Fruit fly (Drosophila melanogaster): Measurements from ENCODE around the gene Ir11a.

Gene Ir11a

dm6 chrX:12377655-12378054, at the start of gene Ir11a:
Gene Ir11a, minus strand, starts transcription at chrX:12377755.
- TF ChIP-seq usp (GFP tag; optimal IDR thresholded peaks at IDR 0.05) (no peak), pan (optimal IDR thresholded peaks at IDR 0.05) (no peak), psq (optimal IDR thresholded peaks at IDR 0.05) (no peak), Dll (optimal IDR thresholded peaks at IDR 0.05) (no peak), CG8478 (optimal IDR thresholded peaks at IDR 0.05) (no peak), EcR (GFP tag; optimal IDR thresholded peaks at IDR 0.05) (no peak)

dm6 chrX:12408377-12408911, 30.9 kb upstream of the Ir11a start, which contains the start of the genes CG32651 and CG2574:
Gene CG32651, minus strand, starts transcription at chrX:12408477.
Gene CG2574, plus strand, starts transcription at chrX:12408861.
- TF ChIP-seq usp (GFP tag; optimal IDR thresholded peaks at IDR 0.05), result no peak
- TF ChIP-seq EcR (GFP tag; optimal IDR thresholded peaks at IDR 0.05), result no peak
- no peak for TF ChIP-seq Dll (optimal IDR thresholded peaks at IDR 0.05)
- no peak for TF ChIP-seq psq (optimal IDR thresholded peaks at IDR 0.05)
- no peak for TF ChIP-seq pan (optimal IDR thresholded peaks at IDR 0.05)
- no peak for TF ChIP-seq CG8478 (optimal IDR thresholded peaks at IDR 0.05)

DNA sequence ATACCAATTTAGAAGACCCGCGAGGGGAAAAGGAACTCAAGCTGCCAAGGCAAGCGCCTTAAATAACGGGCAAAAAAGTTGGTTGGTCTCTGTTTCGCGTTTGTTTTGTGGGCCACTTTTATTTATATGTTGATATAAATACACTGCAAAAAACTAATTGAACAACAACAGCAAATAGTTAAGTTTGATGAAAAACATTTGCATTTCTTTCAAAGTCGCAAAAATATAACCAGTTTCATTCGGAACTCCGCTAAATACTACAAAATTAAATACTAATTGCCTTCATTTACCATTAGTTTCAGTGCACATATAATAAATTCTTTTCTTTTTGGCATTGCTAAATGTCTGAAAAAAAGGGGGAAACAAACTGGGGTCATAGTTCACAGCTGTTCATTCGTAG, 14.2 kb upstream of the Ir11a start:
- TF ChIP-seq EcR (GFP tag; optimal IDR thresholded peaks at IDR 0.05) (no peak), usp (GFP tag; optimal IDR thresholded peaks at IDR 0.05) (no peak), psq (optimal IDR thresholded peaks at IDR 0.05) (no peak), pan (optimal IDR thresholded peaks at IDR 0.05) (no peak), Dll (optimal IDR thresholded peaks at IDR 0.05) (no peak)

dm6 chrX:12389138-12389537, 11.6 kb upstream of the Ir11a start:
- TF ChIP-seq EcR (GFP tag; optimal IDR thresholded peaks at IDR 0.05), result no peak
- TF ChIP-seq pan (optimal IDR thresholded peaks at IDR 0.05), result no peak
- TF ChIP-seq CG8478 (optimal IDR thresholded peaks at IDR 0.05), result no peak
- TF ChIP-seq psq (optimal IDR thresholded peaks at IDR 0.05), result no peak
- TF ChIP-seq Dll (optimal IDR thresholded peaks at IDR 0.05), result no peak
- TF ChIP-seq usp (GFP tag; optimal IDR thresholded peaks at IDR 0.05), result no peak

DNA sequence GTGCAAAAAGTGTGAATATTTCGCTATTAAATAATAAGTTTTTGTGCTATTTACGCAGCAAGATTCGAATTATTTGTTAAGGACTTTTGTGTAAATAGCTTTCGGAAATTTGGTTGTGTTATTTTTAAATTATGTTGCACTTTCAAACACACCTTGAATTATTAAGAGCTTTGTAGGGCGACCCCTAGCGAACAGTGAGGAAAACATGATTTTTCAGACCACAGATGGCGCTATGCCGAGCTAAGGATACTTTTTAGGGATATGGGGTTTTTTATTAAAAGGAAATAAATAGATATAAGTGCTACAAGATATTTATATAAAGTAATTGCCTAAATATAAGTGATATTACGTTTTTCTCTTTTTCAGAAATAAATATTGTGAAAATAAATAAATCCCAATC, 8.7 kb upstream of the Ir11a start:
- TF ChIP-seq Dll (optimal IDR thresholded peaks at IDR 0.05) (no peak), CG8478 (optimal IDR thresholded peaks at IDR 0.05) (no peak), psq (optimal IDR thresholded peaks at IDR 0.05) (no peak), EcR (GFP tag; optimal IDR thresholded peaks at IDR 0.05) (no peak), usp (GFP tag; optimal IDR thresholded peaks at IDR 0.05) (no peak), pan (optimal IDR thresholded peaks at IDR 0.05) (no peak)

- no peak for TF ChIP-seq CG8478 (optimal IDR thresholded peaks at IDR 0.05)
- TF ChIP-seq psq (optimal IDR thresholded peaks at IDR 0.05), result no peak
- TF ChIP-seq Dll (optimal IDR thresholded peaks at IDR 0.05), result no peak
- no peak for TF ChIP-seq pan (optimal IDR thresholded peaks at IDR 0.05)
- TF ChIP-seq EcR (GFP tag; optimal IDR thresholded peaks at IDR 0.05), result no peak
- TF ChIP-seq usp (GFP tag; optimal IDR thresholded peaks at IDR 0.05), result no peak
Measured at dm6 chrX:12372818-12373217, 4.7 kb downstream of the Ir11a start, which contains the start of gene CG2577. Gene CG2577, plus strand, starts transcription at chrX:12373118.

DNA sequence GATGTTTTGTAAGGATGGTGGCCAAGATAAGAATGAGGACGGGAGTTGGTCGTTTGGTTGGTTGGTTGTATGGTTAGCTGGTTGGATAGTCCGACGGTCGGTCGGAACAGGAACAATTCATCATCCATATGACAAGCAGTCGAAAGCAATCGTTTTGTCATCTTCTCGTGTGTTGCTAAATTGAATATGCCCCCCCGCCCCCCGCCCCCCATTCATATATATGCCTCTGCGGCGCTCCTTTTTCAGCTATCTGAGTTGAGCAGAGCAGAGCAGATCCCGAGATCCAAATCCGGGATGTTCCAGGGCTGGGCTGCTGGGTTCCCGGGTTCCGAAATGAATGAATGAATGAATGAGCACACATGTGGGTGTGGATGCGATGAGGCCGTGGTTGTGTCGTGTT, 21.5 kb downstream of the Ir11a start:
- TF ChIP-seq EcR (GFP tag; optimal IDR thresholded peaks at IDR 0.05), result no peak
- no peak for TF ChIP-seq Dll (optimal IDR thresholded peaks at IDR 0.05)
- no peak for TF ChIP-seq usp (GFP tag; optimal IDR thresholded peaks at IDR 0.05)
- no peak for TF ChIP-seq CG8478 (optimal IDR thresholded peaks at IDR 0.05)
- TF ChIP-seq psq (optimal IDR thresholded peaks at IDR 0.05), result no peak
- no peak for TF ChIP-seq pan (optimal IDR thresholded peaks at IDR 0.05)

DNA sequence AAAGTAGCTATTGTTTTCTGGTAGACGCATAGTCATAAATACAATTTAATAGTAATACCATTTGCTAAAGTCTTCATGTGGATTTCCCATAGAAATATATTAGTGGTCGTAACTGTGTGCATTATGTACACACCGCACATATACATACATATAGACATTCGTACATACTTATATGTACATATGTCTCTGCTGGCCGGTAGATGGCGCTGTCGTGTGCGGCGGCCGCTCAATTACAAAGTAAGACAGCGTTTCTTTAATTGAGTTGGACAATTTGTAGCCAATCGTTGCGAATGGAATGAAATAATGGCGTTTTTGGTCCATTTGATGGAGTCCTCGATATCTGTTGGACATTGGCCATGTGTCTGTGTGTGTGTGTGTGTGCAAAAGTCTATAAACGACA, 24.1 kb downstream of the Ir11a start:
- TF ChIP-seq usp (GFP tag; optimal IDR thresholded peaks at IDR 0.05) (no peak), pan (optimal IDR thresholded peaks at IDR 0.05) (no peak), CG8478 (optimal IDR thresholded peaks at IDR 0.05) (no peak), EcR (GFP tag; optimal IDR thresholded peaks at IDR 0.05) (no peak), Dll (optimal IDR thresholded peaks at IDR 0.05) (no peak), psq (optimal IDR thresholded peaks at IDR 0.05) (no peak)

Data from whole organism.